Fruit fly (Drosophila melanogaster) whole organism, embryonic: ENCODE measurements around the gene ATPsynepsilonL.

Source experiments
- Atf6 ChIP-seq: fragments of 200-800 bp; sonication (Bioruptor generic); IDR thresholded peaks from 2 replicates; pipeline ENCODE4 v1.3.6; 2022; ENCODE audit warnings: missing biosample characterization, missing genetic modification characterization
- Bteb2 ChIP-seq: fragments of 200-800 bp; sonication (Bioruptor generic); optimal IDR thresholded peaks from 2 replicates; lab custom pipeline; 2016; ENCODE audit warnings: missing biosample characterization, missing genetic modification characterization
- CG10147 ChIP-seq: fragments of 200-800 bp; sonication (Bioruptor generic); optimal IDR thresholded peaks from 2 replicates; lab custom pipeline; 2019; ENCODE audit warnings: missing biosample characterization, mild to moderate bottlenecking, missing genetic modification characterization, moderate library complexity
- CG10366 ChIP-seq: fragments of 200-800 bp; sonication (Bioruptor generic); IDR thresholded peaks from 2 replicates; pipeline ENCODE4 v1.3.6; 2022; ENCODE audit warnings: missing biosample characterization, missing genetic modification characterization
- CG11456 ChIP-seq: fragments of 200-800 bp; sonication (Bioruptor generic); IDR thresholded peaks from 3 replicates; pipeline ENCODE4 v1.3.6; 2022; ENCODE audit warnings: missing biosample characterization, missing genetic modification characterization
- CG12236 ChIP-seq: fragments of 200-800 bp; sonication (Bioruptor generic); optimal IDR thresholded peaks from 2 replicates; lab custom pipeline; 2016; ENCODE audit warnings: missing biosample characterization, missing genetic modification characterization
- CG12659 ChIP-seq: fragments of 200-800 bp; sonication (Bioruptor generic); optimal IDR thresholded peaks from 3 replicates; lab custom pipeline; 2017; ENCODE audit warnings: mild to moderate bottlenecking, missing biosample characterization, missing genetic modification reagents, missing genetic modification characterization
- CG13296 ChIP-seq: fragments of 200-800 bp; sonication (Bioruptor generic); optimal IDR thresholded peaks from 3 replicates; lab custom pipeline; 2018; ENCODE audit warnings: missing biosample characterization, mild to moderate bottlenecking, missing genetic modification characterization
- CG13775 ChIP-seq: fragments of 200-800 bp; sonication (Bioruptor generic); optimal IDR thresholded peaks from 3 replicates; lab custom pipeline; 2017; ENCODE audit warnings: missing biosample characterization, mild to moderate bottlenecking, missing genetic modification characterization
- CG15011 ChIP-seq: fragments of 200-800 bp; sonication (Bioruptor generic); optimal IDR thresholded peaks from 3 replicates; lab custom pipeline; 2018; ENCODE audit warnings: missing biosample characterization, mild to moderate bottlenecking, missing genetic modification characterization
- CG1529 ChIP-seq: fragments of 200-800 bp; sonication (Bioruptor generic); optimal IDR thresholded peaks from 3 replicates; lab custom pipeline; 2018; ENCODE audit warnings: missing biosample characterization, missing genetic modification characterization
- CG1603 ChIP-seq: fragments of 200-800 bp; sonication (Bioruptor generic); optimal IDR thresholded peaks from 2 replicates; lab custom pipeline; 2019; ENCODE audit warnings: missing biosample characterization, mild to moderate bottlenecking, missing genetic modification characterization, moderate library complexity
- CG17359 ChIP-seq: fragments of 200-800 bp; sonication (Bioruptor generic); optimal IDR thresholded peaks from 3 replicates; lab custom pipeline; 2018; ENCODE audit warnings: missing biosample characterization, mild to moderate bottlenecking, missing genetic modification characterization, moderate library complexity
- CG17612 ChIP-seq: fragments of 200-800 bp; sonication (Bioruptor generic); IDR thresholded peaks from 2 replicates; pipeline ENCODE4 v1.3.6; 2022; ENCODE audit warnings: missing biosample characterization, missing genetic modification characterization
- CG17802 ChIP-seq: fragments of 200-800 bp; sonication (Bioruptor generic); optimal IDR thresholded peaks from 2 replicates; lab custom pipeline; 2018; ENCODE audit warnings: missing biosample characterization, mild to moderate bottlenecking, missing genetic modification characterization, moderate library complexity
- CG18599 ChIP-seq: fragments of 200-800 bp; sonication (Bioruptor generic); optimal IDR thresholded peaks from 3 replicates; lab custom pipeline; 2017; ENCODE audit warnings: missing biosample characterization, missing genetic modification characterization, mild to moderate bottlenecking, moderate library complexity, missing genetic modification reagents
- CG2129 ChIP-seq: fragments of 200-800 bp; sonication (Bioruptor generic); IDR thresholded peaks from 2 replicates; pipeline ENCODE4 v1.3.6; 2022; ENCODE audit warnings: missing biosample characterization, missing genetic modification characterization; ENCODE audit not compliant: partially characterized antibody
- CG2712 ChIP-seq: fragments of 200-800 bp; optimal IDR thresholded peaks from 3 replicates; lab custom pipeline; 2019; ENCODE audit warnings: missing biosample characterization, mild to moderate bottlenecking, missing genetic modification characterization, moderate library complexity
- CG2875 ChIP-seq: fragments of 200-800 bp; sonication (Bioruptor generic); optimal IDR thresholded peaks from 2 replicates; lab custom pipeline; 2017; ENCODE audit warnings: missing biosample characterization, mild to moderate bottlenecking, missing genetic modification characterization, missing genetic modification reagents
- CG30403 ChIP-seq: fragments of 200-800 bp; sonication (Bioruptor generic); optimal IDR thresholded peaks from 3 replicates; lab custom pipeline; 2016; ENCODE audit warnings: missing biosample characterization, missing genetic modification characterization
- CG3281 ChIP-seq: fragments of 200-800 bp; sonication (Bioruptor generic); optimal IDR thresholded peaks from 3 replicates; lab custom pipeline; 2017; ENCODE audit warnings: missing biosample characterization, mild to moderate bottlenecking, missing genetic modification characterization
- CG4820 ChIP-seq: fragments of 200-800 bp; sonication (Bioruptor generic); optimal IDR thresholded peaks from 3 replicates; lab custom pipeline; 2016; ENCODE audit warnings: missing biosample characterization, missing genetic modification characterization
- CG6813 ChIP-seq: fragments of 200-800 bp; sonication (Bioruptor generic); optimal IDR thresholded peaks from 2 replicates; lab custom pipeline; 2017; ENCODE audit warnings: missing biosample characterization, missing genetic modification characterization, mild to moderate bottlenecking, moderate library complexity, missing genetic modification reagents
- CG7556 ChIP-seq: fragments of 200-800 bp; sonication (Bioruptor generic); optimal IDR thresholded peaks from 2 replicates; lab custom pipeline; 2017; ENCODE audit warnings: missing biosample characterization, mild to moderate bottlenecking, missing genetic modification characterization
- CG8290 ChIP-seq, 3 experiments: fragments of 200-800 bp; sonication (Bioruptor generic); optimal IDR thresholded peaks; 2 replicates each; lab custom pipeline; 2016 to 2019; ENCODE audit warnings: missing biosample characterization in 3 of 3, missing genetic modification characterization in 3 of 3, mild to moderate bottlenecking in 2 of 3, moderate library complexity in 1 of 3
- CG9727 ChIP-seq: fragments of 200-800 bp; sonication (Bioruptor generic); optimal IDR thresholded peaks from 3 replicates; lab custom pipeline; 2017; ENCODE audit warnings: missing biosample characterization, mild to moderate bottlenecking, missing genetic modification characterization
- CG9876 ChIP-seq: fragments of 200-800 bp; sonication (Bioruptor generic); optimal IDR thresholded peaks from 2 replicates; lab custom pipeline; 2016; ENCODE audit warnings: missing biosample characterization, missing genetic modification characterization
- Fer1 ChIP-seq: fragments of 200-800 bp; sonication (Bioruptor generic); optimal IDR thresholded peaks from 2 replicates; lab custom pipeline; 2017; ENCODE audit warnings: missing biosample characterization, mild to moderate bottlenecking, missing genetic modification characterization
- MBD-R2 ChIP-seq: fragments of 200-800 bp; sonication (Bioruptor generic); IDR thresholded peaks from 2 replicates; pipeline ENCODE4 v1.3.6; 2022; ENCODE audit warnings: missing biosample characterization, missing genetic modification characterization
- NFAT ChIP-seq: fragments of 200-800 bp; sonication (Bioruptor generic); IDR thresholded peaks from 2 replicates; pipeline ENCODE4 v1.3.6; 2022; ENCODE audit warnings: missing biosample characterization, missing genetic modification characterization
- NfI ChIP-seq: fragments of 200-800 bp; sonication (Bioruptor generic); optimal IDR thresholded peaks from 3 replicates; lab custom pipeline; 2018; ENCODE audit warnings: missing biosample characterization, mild to moderate bottlenecking, missing genetic modification characterization, moderate library complexity
- Pdp1 ChIP-seq, 2 experiments: fragments of 200-800 bp; sonication (Bioruptor generic); optimal IDR thresholded peaks; 3 replicates each; lab custom pipeline; 2016; ENCODE audit warnings: missing biosample characterization in 2 of 2, missing genetic modification characterization in 2 of 2, mild to moderate bottlenecking in 1 of 2, moderate library complexity in 1 of 2
- Xbp1 ChIP-seq: fragments of 200-800 bp; sonication (Bioruptor generic); optimal IDR thresholded peaks from 3 replicates; lab custom pipeline; 2016; ENCODE audit warnings: missing biosample characterization, mild to moderate bottlenecking, missing genetic modification characterization
- danr ChIP-seq: fragments of 200-800 bp; sonication (Bioruptor generic); IDR thresholded peaks from 2 replicates; pipeline ENCODE4 v1.3.6; 2022; ENCODE audit warnings: missing biosample characterization, missing genetic modification characterization
- dimm ChIP-seq: fragments of 200-800 bp; sonication (Bioruptor generic); IDR thresholded peaks from 2 replicates; pipeline ENCODE4 v1.3.6; 2022; ENCODE audit warnings: missing biosample characterization, missing genetic modification characterization
- fd102C ChIP-seq: fragments of 200-800 bp; sonication (Bioruptor generic); optimal IDR thresholded peaks from 2 replicates; lab custom pipeline; 2018; ENCODE audit warnings: missing biosample characterization, mild to moderate bottlenecking, missing genetic modification characterization, moderate library complexity
- fd3F ChIP-seq: fragments of 200-800 bp; sonication (Bioruptor generic); optimal IDR thresholded peaks from 2 replicates; lab custom pipeline; 2018; ENCODE audit warnings: missing biosample characterization, mild to moderate bottlenecking, missing genetic modification characterization, moderate library complexity
- grau ChIP-seq: fragments of 200-800 bp; optimal IDR thresholded peaks from 3 replicates; lab custom pipeline; 2019; ENCODE audit warnings: missing biosample characterization, mild to moderate bottlenecking, missing genetic modification characterization, moderate library complexity
- pfk ChIP-seq: fragments of 200-800 bp; sonication (Bioruptor generic); optimal IDR thresholded peaks from 2 replicates; lab custom pipeline; 2018; ENCODE audit warnings: missing biosample characterization, mild to moderate bottlenecking, missing genetic modification characterization, moderate library complexity
- pho ChIP-seq: fragments of 200-800 bp; sonication (Bioruptor generic); optimal IDR thresholded peaks from 2 replicates; lab custom pipeline; 2016; ENCODE audit warnings: missing biosample characterization, missing genetic modification characterization
- pros ChIP-seq: fragments of 200-800 bp; sonication (Bioruptor generic); optimal IDR thresholded peaks from 3 replicates; lab custom pipeline; 2019; ENCODE audit warnings: missing biosample characterization, mild to moderate bottlenecking, missing genetic modification characterization, moderate library complexity
- pum ChIP-seq: fragments of 200-800 bp; sonication (Bioruptor generic); optimal IDR thresholded peaks from 2 replicates; lab custom pipeline; 2016; ENCODE audit warnings: missing biosample characterization, missing genetic modification characterization
- scrt ChIP-seq: fragments of 200-800 bp; sonication (Bioruptor generic); optimal IDR thresholded peaks from 2 replicates; lab custom pipeline; 2018; ENCODE audit warnings: missing biosample characterization, mild to moderate bottlenecking, missing genetic modification characterization, moderate library complexity
- sob ChIP-seq: fragments of 200-800 bp; sonication (Bioruptor generic); IDR thresholded peaks from 2 replicates; pipeline ENCODE4 v1.3.6; 2022; ENCODE audit warnings: missing biosample characterization, missing genetic modification characterization
- sqz ChIP-seq: fragments of 200-800 bp; sonication (Bioruptor generic); optimal IDR thresholded peaks from 3 replicates; lab custom pipeline; 2018; ENCODE audit warnings: missing biosample characterization, mild to moderate bottlenecking, missing genetic modification characterization
- tio ChIP-seq: fragments of 200-800 bp; sonication (Bioruptor generic); optimal IDR thresholded peaks from 2 replicates; lab custom pipeline; 2017; ENCODE audit warnings: missing biosample characterization, missing genetic modification characterization, inconsistent platforms
- trh ChIP-seq: fragments of 200-800 bp; sonication (Bioruptor generic); optimal IDR thresholded peaks from 2 replicates; lab custom pipeline; 2016; ENCODE audit warnings: missing biosample characterization, missing genetic modification characterization
- vfl ChIP-seq: fragments of 200-800 bp; sonication (Bioruptor generic); optimal IDR thresholded peaks from 2 replicates; lab custom pipeline; 2016; ENCODE audit warnings: missing biosample characterization, missing genetic modification characterization
- vvl ChIP-seq: fragments of 200-800 bp; sonication (Bioruptor generic); IDR thresholded peaks from 2 replicates; pipeline ENCODE4 v1.3.6; 2022; ENCODE audit warnings: missing biosample characterization, missing genetic modification characterization
- zf30C ChIP-seq: fragments of 200-800 bp; sonication (Bioruptor generic); optimal IDR thresholded peaks from 3 replicates; lab custom pipeline; 2018; ENCODE audit warnings: missing biosample characterization, mild to moderate bottlenecking, missing genetic modification characterization

ATPsynepsilonL gene

dm6 chr3R:10084914-10085313, 36.7 kb upstream of the ATPsynepsilonL start (continued):
- no peak for TF ChIP-seq zf30C (GFP tag; lab: Kevin White, UChicago)
- peak; percentile 33; the same call in 1 of the 2 replicates for TF ChIP-seq danr (GFP tag; lab: Robert Waterston, UW)
- peak; percentile 66 for TF ChIP-seq CG10147 (GFP tag; lab: Kevin White, UChicago)
- peak; percentile 31 for TF ChIP-seq fd3F (GFP tag; lab: Kevin White, UChicago)
- TF ChIP-seq pum (GFP tag; lab: Kevin White, UChicago), result peak; percentile 21
- no peak for TF ChIP-seq trh
- TF ChIP-seq sob (GFP tag; lab: Robert Waterston, UW), result peak; percentile 53
- TF ChIP-seq CG2129, result no peak
- no peak for TF ChIP-seq fd102C
- TF ChIP-seq Atf6, result peak; percentile 70
- TF ChIP-seq CG11456 (GFP tag; lab: Robert Waterston, UW), result peak; percentile 57; the same call in 1 of the 3 replicates
- TF ChIP-seq CG13296 (GFP tag; lab: Kevin White, UChicago), result peak; percentile 7
- peak; percentile 32 for TF ChIP-seq CG17359 (tag; lab: Kevin White, UChicago)
- peak; percentile 26 for TF ChIP-seq vfl
- TF ChIP-seq CG7556 (GFP tag; lab: Kevin White, UChicago), result peak; percentile 13
- peak; percentile 21 for TF ChIP-seq CG6813 (GFP tag; lab: Kevin White, UChicago)
- TF ChIP-seq NFAT (GFP tag; lab: Robert Waterston, UW), result peak; percentile 77
- peak; percentile 40 for TF ChIP-seq CG12659
- TF ChIP-seq NfI (GFP tag; lab: Kevin White, UChicago), result peak; percentile 17
- no peak for TF ChIP-seq CG8290 (GFP tag; optimal IDR thresholded peaks at IDR 0.05; lab: Kevin White, UChicago)
- TF ChIP-seq CG8290 (tag; optimal IDR thresholded peaks at IDR 0.05; lab: Kevin White, UChicago), result peak in 1 of 2 experiments; percentile 70
- TF ChIP-seq CG10366 (GFP tag; lab: Robert Waterston, UW), result peak; percentile 39; the same call in 1 of the 2 replicates
- peak; percentile 86 for TF ChIP-seq CG18599 (GFP tag; lab: Kevin White, UChicago)
- no peak for TF ChIP-seq sqz
- TF ChIP-seq MBD-R2, result peak; percentile 38; the same call in 1 of the 2 replicates
- TF ChIP-seq CG3281 (GFP tag; lab: Kevin White, UChicago), result peak; percentile 79
- TF ChIP-seq dimm (GFP tag; lab: Robert Waterston, UW), result no peak
- TF ChIP-seq CG17802 (tag; lab: Kevin White, UChicago), result no peak
- TF ChIP-seq CG17612 (GFP tag; lab: Robert Waterston, UW), result 0 out of 2 replicates have a peak, but pooled peaks have one; percentile 26
- peak; percentile 8 to 27 for TF ChIP-seq Pdp1 (GFP tag; optimal IDR thresholded peaks at IDR 0.05; lab: Kevin White, UChicago)
- TF ChIP-seq CG15011 (GFP tag; lab: Kevin White, UChicago), result peak; percentile 22
- TF ChIP-seq Xbp1 (GFP tag; lab: Kevin White, UChicago), result peak; percentile 29
- TF ChIP-seq CG4820 (GFP tag; lab: Kevin White, UChicago), result no peak
- peak; percentile 53 for TF ChIP-seq Fer1 (GFP tag; lab: Kevin White, UChicago)
- peak; percentile 51 for TF ChIP-seq scrt (GFP tag; lab: Kevin White, UChicago)
- TF ChIP-seq CG12236 (GFP tag; lab: Kevin White, UChicago), result no peak
- TF ChIP-seq CG30403, result peak; percentile 49
- peak; percentile 26 for TF ChIP-seq Bteb2
- peak; percentile 36 for TF ChIP-seq CG9727
- TF ChIP-seq CG13775 (GFP tag; lab: Kevin White, UChicago), result peak; percentile 49
- TF ChIP-seq CG2875 (GFP tag; lab: Kevin White, UChicago), result no peak
- no peak for TF ChIP-seq CG1529
- peak; percentile 9 for TF ChIP-seq CG2712 (tag; lab: Kevin White, UChicago)
- TF ChIP-seq pho (GFP tag; lab: Kevin White, UChicago), result peak; percentile 70
- no peak for TF ChIP-seq pros
- peak; percentile 66 for TF ChIP-seq grau (tag; lab: Kevin White, UChicago)
- TF ChIP-seq vvl, result peak; percentile 62
- TF ChIP-seq tio (GFP tag; lab: Kevin White, UChicago), result no peak
- peak; percentile 28 for TF ChIP-seq CG9876 (GFP tag; lab: Kevin White, UChicago)
- TF ChIP-seq pfk (GFP tag; lab: Kevin White, UChicago), result no peak
- no peak for TF ChIP-seq CG1603
